Worm (Caenorhabditis elegans) whole organism, L1 larva: Measurements from ENCODE around the gene acdh-7.
A peak's percentile ranks its signal among the peaks of the same experiment; 100 is the strongest.

ENCODE experiments used
- C04F5.9 ChIP-seq: sonication (generic microtip); optimal IDR thresholded peaks from 2 replicates; lab custom pipeline; 2016; ENCODE audit warnings: missing genetic modification characterization, missing compliant biosample characterization
- C34B4.2 ChIP-seq: sonication (generic microtip); optimal IDR thresholded peaks from 2 replicates; lab custom pipeline; 2017; ENCODE audit warnings: mild to moderate bottlenecking, missing genetic modification characterization, missing compliant biosample characterization
- Y116A8C.19 ChIP-seq: sonication (generic microtip); optimal IDR thresholded peaks from 2 replicates; lab custom pipeline; 2016; ENCODE audit warnings: missing compliant biosample characterization, missing genetic modification characterization, borderline replicate concordance
- alr-1 ChIP-seq: fragments of 200-800 bp; sonication (Bioruptor generic); optimal IDR thresholded peaks from 2 replicates; lab custom pipeline; 2018; ENCODE audit warnings: borderline replicate concordance, mild to moderate bottlenecking, missing genetic modification characterization, missing compliant biosample characterization
- ama-1 ChIP-seq: fragments of 150-350 bp; optimal IDR thresholded peaks from 2 replicates; lab custom pipeline; 2014
- blmp-1 ChIP-seq: fragments of 150-350 bp; optimal IDR thresholded peaks from 2 replicates; lab custom pipeline; 2014; ENCODE audit warnings: missing biosample characterization, missing genetic modification characterization
- elt-2 ChIP-seq: sonication (generic microtip); optimal IDR thresholded peaks from 2 replicates; lab custom pipeline; 2016; ENCODE audit warnings: missing genetic modification characterization, mild to moderate bottlenecking, inconsistent platforms, missing compliant biosample characterization, missing genetic modification reagents
- fkh-10 ChIP-seq: sonication (generic microtip); optimal IDR thresholded peaks from 2 replicates; lab custom pipeline; 2017; ENCODE audit warnings: missing biosample characterization, missing genetic modification reagents, missing genetic modification characterization
- hpl-2 ChIP-seq: fragments of 150-350 bp; optimal IDR thresholded peaks from 2 replicates; lab custom pipeline; 2014; ENCODE audit warnings: missing biosample characterization, missing genetic modification reagents, missing genetic modification characterization
- jun-1 ChIP-seq: fragments of 150-350 bp; optimal IDR thresholded peaks from 2 replicates; lab custom pipeline; 2014; ENCODE audit warnings: missing biosample characterization, missing genetic modification reagents, missing genetic modification characterization
- lin-13 ChIP-seq: fragments of 150-350 bp; optimal IDR thresholded peaks from 2 replicates; lab custom pipeline; 2014; ENCODE audit warnings: missing biosample characterization, missing genetic modification reagents, missing genetic modification characterization
- lin-15B ChIP-seq: fragments of 150-350 bp; sonication (generic microtip); optimal IDR thresholded peaks from 3 replicates; lab custom pipeline; 2014; ENCODE audit warnings: missing biosample characterization, missing genetic modification characterization
- lin-35 ChIP-seq, 2 experiments: fragments of 150-350 bp; optimal IDR thresholded peaks; 2 replicates each; lab custom pipeline; 2014; ENCODE audit warnings: missing biosample characterization in 2 of 2, missing genetic modification characterization in 2 of 2, missing genetic modification reagents in 2 of 2
- lir-3 ChIP-seq: sonication (generic microtip); optimal IDR thresholded peaks from 2 replicates; lab custom pipeline; 2016; ENCODE audit warnings: mild to moderate bottlenecking, missing genetic modification characterization, moderate library complexity, missing compliant biosample characterization; ENCODE audit not compliant: poor library complexity
- mdl-1 ChIP-seq, 2 experiments: fragments of 150-350 bp; optimal IDR thresholded peaks; 2 replicates each; lab custom pipeline; 2014 to 2017; ENCODE audit warnings: missing biosample characterization in 2 of 2, missing genetic modification characterization in 2 of 2, inconsistent platforms in 1 of 2
- nhr-11 ChIP-seq: fragments of 150-350 bp; optimal IDR thresholded peaks from 2 replicates; lab custom pipeline; 2014; ENCODE audit warnings: missing biosample characterization, missing genetic modification characterization
- nhr-12 ChIP-seq: sonication (generic microtip); optimal IDR thresholded peaks from 2 replicates; lab custom pipeline; 2017; ENCODE audit warnings: missing biosample characterization, missing genetic modification characterization
- nhr-20 ChIP-seq: sonication (generic microtip); optimal IDR thresholded peaks from 2 replicates; lab custom pipeline; 2016; ENCODE audit warnings: mild to moderate bottlenecking, missing genetic modification characterization, missing compliant biosample characterization
- nhr-237 ChIP-seq: fragments of 150-350 bp; optimal IDR thresholded peaks from 2 replicates; lab custom pipeline; 2014; ENCODE audit warnings: missing biosample characterization, missing genetic modification characterization
- nhr-71 ChIP-seq: sonication (generic microtip); optimal IDR thresholded peaks from 2 replicates; lab custom pipeline; 2016; ENCODE audit warnings: mild to moderate bottlenecking, missing genetic modification characterization, moderate library complexity, missing compliant biosample characterization
- nhr-76 ChIP-seq: sonication (generic microtip); optimal IDR thresholded peaks from 2 replicates; lab custom pipeline; 2017; ENCODE audit warnings: missing biosample characterization, missing genetic modification characterization
- nhr-77 ChIP-seq: fragments of 150-350 bp; optimal IDR thresholded peaks from 2 replicates; lab custom pipeline; 2014; ENCODE audit warnings: missing biosample characterization, missing genetic modification characterization
- nhr-90 ChIP-seq: sonication (generic microtip); optimal IDR thresholded peaks from 2 replicates; lab custom pipeline; 2016; ENCODE audit warnings: mild to moderate bottlenecking, missing genetic modification characterization, missing compliant biosample characterization; ENCODE audit not compliant: poor library complexity
- pag-3 ChIP-seq: sonication (generic microtip); optimal IDR thresholded peaks from 2 replicates; lab custom pipeline; 2017; ENCODE audit warnings: missing genetic modification characterization, mild to moderate bottlenecking, missing compliant biosample characterization, antibody characterized with exemption, borderline replicate concordance; ENCODE audit not compliant: insufficient read depth
- pqm-1 ChIP-seq: sonication (generic microtip); optimal IDR thresholded peaks from 3 replicates; lab custom pipeline; 2017; ENCODE audit warnings: missing biosample characterization, missing genetic modification characterization
- rnt-1 ChIP-seq: sonication (generic microtip); optimal IDR thresholded peaks from 2 replicates; lab custom pipeline; 2016; ENCODE audit warnings: mild to moderate bottlenecking, missing genetic modification characterization, moderate library complexity, missing compliant biosample characterization
- tlp-1 ChIP-seq: fragments of 150-350 bp; optimal IDR thresholded peaks from 2 replicates; lab custom pipeline; 2014; ENCODE audit warnings: missing biosample characterization, missing genetic modification characterization
- unc-62 ChIP-seq: fragments of 150-350 bp; optimal IDR thresholded peaks from 2 replicates; lab custom pipeline; 2014; ENCODE audit warnings: missing biosample characterization, missing genetic modification reagents, missing genetic modification characterization
- unc-86 ChIP-seq: sonication (generic microtip); optimal IDR thresholded peaks from 2 replicates; lab custom pipeline; 2016; ENCODE audit warnings: missing genetic modification characterization, missing compliant biosample characterization
- unc-98 ChIP-seq: fragments of 200-800 bp; sonication (Bioruptor generic); IDR thresholded peaks from 2 replicates; pipeline ENCODE4 v1.3.6; 2022; ENCODE audit warnings: missing genetic modification characterization, missing compliant biosample characterization
- xbp-1 ChIP-seq: sonication (generic microtip); optimal IDR thresholded peaks from 2 replicates; lab custom pipeline; 2016; ENCODE audit warnings: missing genetic modification characterization, missing compliant biosample characterization
- zip-4 ChIP-seq: fragments of 200-800 bp; sonication (Bioruptor generic); optimal IDR thresholded peaks from 2 replicates; lab custom pipeline; 2018; ENCODE audit warnings: mild to moderate bottlenecking, missing genetic modification characterization, moderate library complexity, missing compliant biosample characterization

The acdh-7 gene

ce11 chrX:17211513-17211912 lies 5.4 kb downstream of the acdh-7 start:
- TF ChIP-seq blmp-1 (tag; lab: Kevin White, UChicago) (peak; percentile 99), nhr-71 (tag; lab: Kevin White, UChicago) (no peak)

DNA sequence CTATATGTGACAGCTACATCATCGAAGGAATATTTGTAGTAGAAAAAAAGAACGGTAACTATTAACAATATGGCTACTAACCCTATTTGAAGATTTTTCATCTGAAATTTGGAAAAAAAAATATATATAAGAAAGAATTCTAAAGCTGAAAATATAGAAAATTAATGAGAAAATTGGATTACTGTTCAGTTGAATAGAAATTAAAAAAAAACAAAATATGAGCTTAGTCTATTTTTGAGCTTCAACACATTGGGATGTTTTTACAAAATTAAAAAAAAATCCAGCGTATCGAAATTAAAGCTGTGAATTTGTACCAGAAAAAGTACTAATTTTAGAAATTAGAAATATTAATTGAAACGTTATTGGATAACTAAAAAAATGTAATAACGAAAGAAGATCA lies 7.6 kb downstream of the acdh-7 start, which contains the start of gene T08G2.2:
TSS of gene T08G2.2 (minus strand) at position 101 of the 400 bp plus-strand sequence.
- TF ChIP-seq nhr-12 (tag; lab: Kevin White, UChicago) (no peak), lir-3 (tag; lab: Kevin White, UChicago) (no peak)

ce11 chrX:17205853-17206252 lies 11.1 kb downstream of the acdh-7 start:
- TF ChIP-seq rnt-1 (tag; lab: Kevin White, UChicago) (no peak), nhr-90 (tag; lab: Kevin White, UChicago) (no peak), unc-86 (tag; lab: Kevin White, UChicago) (no peak), lin-15B (tag; lab: Kevin White, UChicago) (no peak), jun-1 (tag; lab: Kevin White, UChicago) (no peak), unc-98 (no peak), lin-13 (GFP tag; lab: Kevin White, UChicago) (no peak), nhr-71 (tag; lab: Kevin White, UChicago) (no peak), nhr-77 (tag; lab: Kevin White, UChicago) (no peak), nhr-76 (tag; lab: Kevin White, UChicago) (no peak), C04F5.9 (no peak), lin-35 (GFP tag; optimal IDR thresholded peaks at IDR 0.05; lab: Kevin White, UChicago) (no peak), pqm-1 (tag; lab: Kevin White, UChicago) (no peak), nhr-20 (tag; lab: Kevin White, UChicago) (no peak), alr-1 (tag; lab: Kevin White, UChicago) (no peak), tlp-1 (tag; lab: Kevin White, UChicago) (no peak), ama-1 (lab: Kevin White, UChicago) (no peak)

DNA sequence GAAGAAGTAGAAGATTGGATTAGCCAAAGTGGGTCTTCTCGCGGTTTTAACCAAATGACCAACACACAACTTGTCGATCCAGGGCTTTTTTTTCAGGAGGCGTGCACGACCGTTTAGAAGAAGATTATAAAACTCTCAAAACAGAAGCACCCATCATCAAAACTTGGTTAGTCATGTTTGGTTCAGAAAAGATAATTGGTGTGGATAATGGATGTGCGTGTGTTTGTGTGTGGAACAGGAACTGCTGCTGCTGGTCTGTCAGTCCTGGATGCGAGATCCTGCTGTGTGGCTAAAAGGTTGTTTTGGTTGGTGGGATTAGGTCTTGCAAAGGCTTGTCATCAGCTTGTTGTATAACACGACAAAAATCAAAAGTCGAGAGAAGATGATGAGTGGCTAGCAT lies 13.5 kb downstream of the acdh-7 start:
- TF ChIP-seq blmp-1 (tag; lab: Kevin White, UChicago) (no peak), nhr-77 (tag; lab: Kevin White, UChicago) (no peak), xbp-1 (tag; lab: Kevin White, UChicago) (no peak), C34B4.2 (tag; lab: Kevin White, UChicago) (no peak), nhr-11 (tag; lab: Kevin White, UChicago) (no peak), Y116A8C.19 (tag; lab: Kevin White, UChicago) (no peak), pag-3 (tag; lab: Kevin White, UChicago) (no peak)

DNA sequence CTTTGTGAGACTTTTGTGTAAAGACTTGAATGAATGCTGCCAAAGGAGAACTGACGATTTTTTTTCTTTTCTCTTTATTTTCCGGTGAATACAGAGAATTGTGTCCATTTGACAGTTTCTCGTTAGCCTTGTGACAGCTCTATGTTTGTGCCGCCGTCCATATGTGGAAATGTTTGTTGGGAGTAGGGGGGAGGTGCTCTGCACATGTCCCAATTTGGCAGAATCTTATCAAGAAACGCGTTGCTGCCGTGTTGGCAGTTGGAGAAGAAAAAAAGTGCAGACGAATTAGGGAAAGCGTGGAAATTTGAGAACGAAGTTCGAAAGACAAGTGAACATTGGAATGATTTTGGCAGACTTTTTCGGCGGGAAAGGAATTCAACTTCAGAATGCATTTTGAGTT lies 19.1 kb downstream of the acdh-7 start:
- TF ChIP-seq nhr-76 (tag; lab: Kevin White, UChicago) = no peak
- no peak for TF ChIP-seq fkh-10
- TF ChIP-seq unc-62 = no peak
- no peak for TF ChIP-seq nhr-237 (tag; lab: Kevin White, UChicago)
- no peak for TF ChIP-seq pqm-1 (tag; lab: Kevin White, UChicago)
- TF ChIP-seq xbp-1 (tag; lab: Kevin White, UChicago) = no peak
- TF ChIP-seq nhr-77 (tag; lab: Kevin White, UChicago) = no peak
- TF ChIP-seq lin-13 (GFP tag; lab: Kevin White, UChicago) = no peak
- no peak for TF ChIP-seq mdl-1 (tag; optimal IDR thresholded peaks at IDR 0.05; lab: Kevin White, UChicago)
- no peak for TF ChIP-seq hpl-2 (GFP tag; lab: Kevin White, UChicago)

DNA sequence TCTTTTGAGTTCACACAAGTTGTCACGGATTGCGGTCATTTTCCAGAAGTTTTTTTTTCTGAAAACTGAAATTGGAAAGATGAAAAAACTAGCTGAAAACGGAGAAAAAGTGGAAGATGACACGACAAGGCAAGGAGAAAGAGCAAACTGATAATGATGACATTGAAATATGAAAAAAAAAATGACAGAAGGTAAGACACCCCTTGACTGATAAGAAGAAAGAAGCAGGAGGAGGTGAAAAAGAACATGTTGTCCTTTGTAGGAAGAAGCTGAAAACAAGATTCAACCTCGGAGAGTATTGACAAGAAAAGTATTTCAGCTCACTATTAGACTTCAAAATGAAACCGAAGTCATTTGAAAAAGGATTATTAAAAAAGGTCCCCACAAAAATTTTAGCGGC lies 21.8 kb downstream of the acdh-7 start, which contains the start of gene B0302.5:
TSS of gene B0302.5 (minus strand) at position 58 of the 400 bp plus-strand sequence.
- TF ChIP-seq elt-2 (peak; percentile 0), zip-4 (GFP tag; lab: Kevin White, UChicago) (no peak)
